Fruit fly (Drosophila melanogaster) whole organism, embryonic: ENCODE results near the gene cac.

Experiments
- Atf-2 ChIP-seq: fragments of 200-800 bp; sonication (Bioruptor generic); optimal IDR thresholded peaks from 2 replicates; lab custom pipeline; 2016; ENCODE audit warnings: missing biosample characterization, missing genetic modification characterization
- Bgb ChIP-seq: fragments of 200-800 bp; sonication (Bioruptor generic); IDR thresholded peaks from 2 replicates; pipeline ENCODE4 v1.3.6; 2022; ENCODE audit warnings: missing biosample characterization, missing genetic modification characterization; ENCODE audit not compliant: partially characterized antibody
- CG10274 ChIP-seq: fragments of 200-800 bp; sonication (Bioruptor generic); optimal IDR thresholded peaks from 3 replicates; lab custom pipeline; 2017; ENCODE audit warnings: missing biosample characterization, mild to moderate bottlenecking, missing genetic modification characterization
- CG10654 ChIP-seq: fragments of 200-800 bp; sonication (Bioruptor generic); optimal IDR thresholded peaks from 2 replicates; lab custom pipeline; 2016; ENCODE audit warnings: missing biosample characterization, missing genetic modification characterization
- CG11723 ChIP-seq: fragments of 200-800 bp; sonication (Bioruptor generic); optimal IDR thresholded peaks from 2 replicates; lab custom pipeline; 2017; ENCODE audit warnings: missing biosample characterization, mild to moderate bottlenecking, missing genetic modification characterization
- CG14050 ChIP-seq: fragments of 200-800 bp; sonication (Bioruptor generic); IDR thresholded peaks from 3 replicates; pipeline ENCODE4 v1.3.6; 2022; ENCODE audit warnings: missing biosample characterization, missing genetic modification characterization
- CG15073 ChIP-seq: fragments of 200-800 bp; sonication (Bioruptor generic); optimal IDR thresholded peaks from 2 replicates; lab custom pipeline; 2016; ENCODE audit warnings: missing biosample characterization, missing genetic modification characterization
- CG15269 ChIP-seq: fragments of 200-800 bp; sonication (Bioruptor generic); optimal IDR thresholded peaks from 2 replicates; lab custom pipeline; 2018; ENCODE audit warnings: missing biosample characterization, mild to moderate bottlenecking, missing genetic modification characterization, moderate library complexity
- CG1602 ChIP-seq: fragments of 200-800 bp; sonication (Bioruptor generic); optimal IDR thresholded peaks from 3 replicates; lab custom pipeline; 2016; ENCODE audit warnings: missing biosample characterization, missing genetic modification characterization
- CG17359 ChIP-seq: fragments of 200-800 bp; sonication (Bioruptor generic); optimal IDR thresholded peaks from 3 replicates; lab custom pipeline; 2018; ENCODE audit warnings: missing biosample characterization, mild to moderate bottlenecking, missing genetic modification characterization, moderate library complexity
- CG17385 ChIP-seq: fragments of 200-800 bp; sonication (Bioruptor generic); optimal IDR thresholded peaks from 3 replicates; lab custom pipeline; 2018; ENCODE audit warnings: missing biosample characterization, mild to moderate bottlenecking, missing genetic modification characterization
- CG2889 ChIP-seq: fragments of 200-800 bp; sonication (Bioruptor generic); IDR thresholded peaks from 3 replicates; pipeline ENCODE4 v1.3.6; 2022; ENCODE audit warnings: missing biosample characterization, missing genetic modification characterization
- CG4282 ChIP-seq: fragments of 200-800 bp; sonication (Bioruptor generic); optimal IDR thresholded peaks from 2 replicates; lab custom pipeline; 2016; ENCODE audit warnings: missing biosample characterization, missing genetic modification characterization
- CG6272 ChIP-seq: fragments of 200-800 bp; sonication (Bioruptor generic); IDR thresholded peaks from 2 replicates; pipeline ENCODE4 v1.3.6; 2022; ENCODE audit warnings: missing biosample characterization, missing genetic modification characterization
- CG6765 ChIP-seq: fragments of 200-800 bp; sonication (Bioruptor generic); optimal IDR thresholded peaks from 3 replicates; lab custom pipeline; 2017; ENCODE audit warnings: missing biosample characterization, mild to moderate bottlenecking, missing genetic modification characterization
- CG7786 ChIP-seq: fragments of 200-800 bp; sonication (Bioruptor generic); optimal IDR thresholded peaks from 2 replicates; lab custom pipeline; 2016; ENCODE audit warnings: missing biosample characterization, missing genetic modification characterization
- CG8290 ChIP-seq, 3 experiments: fragments of 200-800 bp; sonication (Bioruptor generic); optimal IDR thresholded peaks; 2 replicates each; lab custom pipeline; 2016 to 2019; ENCODE audit warnings: missing biosample characterization in 3 of 3, missing genetic modification characterization in 3 of 3, mild to moderate bottlenecking in 2 of 3, moderate library complexity in 1 of 3
- CG9437 ChIP-seq: fragments of 200-800 bp; sonication (Bioruptor generic); optimal IDR thresholded peaks from 2 replicates; lab custom pipeline; 2018; ENCODE audit warnings: missing biosample characterization, mild to moderate bottlenecking, missing genetic modification characterization
- CrebB ChIP-seq: fragments of 200-800 bp; sonication (Bioruptor generic); optimal IDR thresholded peaks from 3 replicates; lab custom pipeline; 2018; ENCODE audit warnings: missing biosample characterization, mild to moderate bottlenecking, missing genetic modification characterization
- Dip3 ChIP-seq: fragments of 200-800 bp; sonication (Bioruptor generic); optimal IDR thresholded peaks from 3 replicates; lab custom pipeline; 2016; ENCODE audit warnings: missing biosample characterization, missing genetic modification characterization
- Hr39 ChIP-seq: fragments of >200 bp; optimal IDR thresholded peaks from 2 replicates; lab custom pipeline; 2017
- Hsf ChIP-seq: fragments of 200-800 bp; sonication (Bioruptor generic); optimal IDR thresholded peaks from 3 replicates; lab custom pipeline; 2016; ENCODE audit warnings: missing biosample characterization, missing genetic modification characterization
- NFAT ChIP-seq: fragments of 200-800 bp; sonication (Bioruptor generic); IDR thresholded peaks from 2 replicates; pipeline ENCODE4 v1.3.6; 2022; ENCODE audit warnings: missing biosample characterization, missing genetic modification characterization
- Nf-YB ChIP-seq: fragments of 200-800 bp; sonication (Bioruptor generic); optimal IDR thresholded peaks from 3 replicates; lab custom pipeline; 2019; ENCODE audit warnings: missing biosample characterization, mild to moderate bottlenecking, missing genetic modification characterization, moderate library complexity
- NfI ChIP-seq: fragments of 200-800 bp; sonication (Bioruptor generic); optimal IDR thresholded peaks from 3 replicates; lab custom pipeline; 2018; ENCODE audit warnings: missing biosample characterization, mild to moderate bottlenecking, missing genetic modification characterization, moderate library complexity
- Pdp1 ChIP-seq, 2 experiments: fragments of 200-800 bp; sonication (Bioruptor generic); optimal IDR thresholded peaks; 3 replicates each; lab custom pipeline; 2016; ENCODE audit warnings: missing biosample characterization in 2 of 2, missing genetic modification characterization in 2 of 2, mild to moderate bottlenecking in 1 of 2, moderate library complexity in 1 of 2
- Side ChIP-seq: fragments of 200-800 bp; sonication (Bioruptor generic); optimal IDR thresholded peaks from 2 replicates; lab custom pipeline; 2016; ENCODE audit warnings: missing biosample characterization, missing genetic modification characterization
- Sox100B ChIP-seq: fragments of 200-800 bp; sonication (Bioruptor generic); optimal IDR thresholded peaks from 3 replicates; lab custom pipeline; 2018; ENCODE audit warnings: missing biosample characterization, mild to moderate bottlenecking, missing genetic modification characterization
- Ssrp ChIP-seq: fragments of 200-800 bp; sonication (Bioruptor generic); optimal IDR thresholded peaks from 2 replicates; lab custom pipeline; 2018; ENCODE audit warnings: missing biosample characterization, mild to moderate bottlenecking, missing genetic modification characterization, moderate library complexity
- Xrp1 ChIP-seq: fragments of 200-800 bp; sonication (Bioruptor generic); IDR thresholded peaks from 2 replicates; pipeline ENCODE4 v1.3.6; 2022; ENCODE audit warnings: missing biosample characterization, missing genetic modification characterization
- ato ChIP-seq: fragments of 200-800 bp; sonication (Bioruptor generic); IDR thresholded peaks from 2 replicates; pipeline ENCODE4 v1.3.6; 2022; ENCODE audit warnings: missing biosample characterization, missing genetic modification characterization; ENCODE audit not compliant: partially characterized antibody
- bigmax ChIP-seq: fragments of 200-800 bp; sonication (Bioruptor generic); optimal IDR thresholded peaks from 2 replicates; lab custom pipeline; 2018; ENCODE audit warnings: missing biosample characterization, mild to moderate bottlenecking, missing genetic modification characterization
- cas ChIP-seq: fragments of 200-800 bp; sonication (Bioruptor generic); IDR thresholded peaks from 2 replicates; pipeline ENCODE4 v1.3.6; 2022; ENCODE audit warnings: missing biosample characterization, missing genetic modification characterization
- corto ChIP-seq: fragments of 200-800 bp; sonication (Bioruptor generic); optimal IDR thresholded peaks from 2 replicates; lab custom pipeline; 2016; ENCODE audit warnings: missing biosample characterization, mild to moderate bottlenecking, missing genetic modification characterization, moderate library complexity
- danr ChIP-seq: fragments of 200-800 bp; sonication (Bioruptor generic); IDR thresholded peaks from 2 replicates; pipeline ENCODE4 v1.3.6; 2022; ENCODE audit warnings: missing biosample characterization, missing genetic modification characterization
- dm ChIP-seq: fragments of 200-800 bp; sonication (Bioruptor generic); optimal IDR thresholded peaks from 3 replicates; lab custom pipeline; 2016; ENCODE audit warnings: missing biosample characterization, missing genetic modification characterization
- esg ChIP-seq: fragments of 200-800 bp; sonication (Bioruptor generic); conservative IDR thresholded peaks from 2 replicates; pipeline ENCODE4 v1.3.6; 2022; ENCODE audit warnings: missing biosample characterization, missing genetic modification characterization
- fd3F ChIP-seq: fragments of 200-800 bp; sonication (Bioruptor generic); optimal IDR thresholded peaks from 2 replicates; lab custom pipeline; 2018; ENCODE audit warnings: missing biosample characterization, mild to moderate bottlenecking, missing genetic modification characterization, moderate library complexity
- gro ChIP-seq: fragments of 200-800 bp; sonication (Bioruptor generic); optimal IDR thresholded peaks from 2 replicates; lab custom pipeline; 2016; ENCODE audit warnings: missing biosample characterization, missing genetic modification characterization
- gt ChIP-seq: fragments of 200-800 bp; sonication (Bioruptor generic); IDR thresholded peaks from 2 replicates; pipeline ENCODE4 v1.3.6; 2022; ENCODE audit warnings: missing biosample characterization, missing genetic modification characterization
- h ChIP-seq: fragments of >200 bp; optimal IDR thresholded peaks from 2 replicates; lab custom pipeline; 2017
- hkb ChIP-seq, 2 experiments: fragments of 200-800 bp in 1 of 2; fragments of >200 bp in 1 of 2; sonication (Bioruptor generic) in 1 of 2; IDR thresholded peaks in 1 of 2; optimal IDR thresholded peaks in 1 of 2; 2 replicates each; pipeline versions ENCODE4 v1.3.6 to Lab custom; 2017 to 2022; ENCODE audit warnings: missing biosample characterization in 1 of 2, missing genetic modification characterization in 1 of 2
- lab ChIP-seq: fragments of 200-800 bp; sonication (Bioruptor generic); optimal IDR thresholded peaks from 3 replicates; lab custom pipeline; 2017; ENCODE audit warnings: missing biosample characterization, missing genetic modification characterization, mild to moderate bottlenecking, moderate library complexity, missing genetic modification reagents
- nerfin-1 ChIP-seq: fragments of 200-800 bp; sonication (Bioruptor generic); optimal IDR thresholded peaks from 3 replicates; lab custom pipeline; 2019; ENCODE audit warnings: missing biosample characterization, mild to moderate bottlenecking, missing genetic modification characterization, moderate library complexity
- nmo ChIP-seq: fragments of 200-800 bp; sonication (Bioruptor generic); optimal IDR thresholded peaks from 2 replicates; lab custom pipeline; 2018; ENCODE audit warnings: missing biosample characterization, mild to moderate bottlenecking, missing genetic modification characterization, moderate library complexity
- row ChIP-seq: fragments of 200-800 bp; sonication (Bioruptor generic); IDR thresholded peaks from 3 replicates; pipeline ENCODE4 v1.3.6; 2022; ENCODE audit warnings: missing biosample characterization, missing genetic modification characterization
- salm ChIP-seq: fragments of 200-800 bp; sonication (Bioruptor generic); optimal IDR thresholded peaks from 2 replicates; lab custom pipeline; 2018; ENCODE audit warnings: missing biosample characterization, mild to moderate bottlenecking, missing genetic modification characterization
- stc ChIP-seq: fragments of 200-800 bp; sonication (Bioruptor generic); IDR thresholded peaks from 2 replicates; pipeline ENCODE4 v1.3.6; 2022; ENCODE audit warnings: missing biosample characterization, missing genetic modification characterization
- stwl ChIP-seq: fragments of 200-800 bp; sonication (Bioruptor generic); optimal IDR thresholded peaks from 3 replicates; lab custom pipeline; 2018; ENCODE audit warnings: missing biosample characterization, mild to moderate bottlenecking, missing genetic modification characterization, moderate library complexity
- zfh2 ChIP-seq: fragments of 200-800 bp; sonication (Bioruptor generic); optimal IDR thresholded peaks from 2 replicates; lab custom pipeline; 2016; ENCODE audit warnings: missing biosample characterization, missing genetic modification characterization

Gene cac

dm6 chrX:11915154-11915593 is 69.7 kb downstream of the cac start (continued):
- TF ChIP-seq NfI: peak; percentile 89
- peak; percentile 85 for TF ChIP-seq danr
- peak; percentile 64 for TF ChIP-seq CG8290 (GFP tag; optimal IDR thresholded peaks at IDR 0.05; lab: Kevin White, UChicago)
- TF ChIP-seq CG8290 (tag; optimal IDR thresholded peaks at IDR 0.05; lab: Kevin White, UChicago): peak in 1 of 2 experiments; percentile 48
- peak; percentile 96 for TF ChIP-seq nmo (GFP tag; lab: Kevin White, UChicago)
- TF ChIP-seq Hr39 (lab: Kevin White, UChicago): no peak
- TF ChIP-seq cas: peak; percentile 64; the same call in 1 of the 2 replicates
- peak; percentile 74 for TF ChIP-seq gt (GFP tag; lab: Robert Waterston, UW)
- TF ChIP-seq bigmax: no peak
- peak; percentile 84 for TF ChIP-seq CG6765
- peak; percentile 79 for TF ChIP-seq CG11723 (GFP tag; lab: Kevin White, UChicago)
- TF ChIP-seq hkb (optimal IDR thresholded peaks at IDR 0.05; lab: Kevin White, UChicago): no peak
- TF ChIP-seq hkb (GFP tag; IDR thresholded peaks at IDR 0.05; lab: Robert Waterston, UW): peak; percentile 88
- no peak for TF ChIP-seq corto (GFP tag; lab: Kevin White, UChicago)
- peak; percentile 64 for TF ChIP-seq CG10274 (GFP tag; lab: Kevin White, UChicago)
- peak; percentile 71 for TF ChIP-seq CG10654 (GFP tag; lab: Kevin White, UChicago)
- TF ChIP-seq Side (GFP tag; lab: Kevin White, UChicago): no peak
- peak; percentile 94 for TF ChIP-seq Sox100B (GFP tag; lab: Kevin White, UChicago)
- peak; percentile 63 for TF ChIP-seq CrebB
- TF ChIP-seq zfh2: peak; percentile 6
- TF ChIP-seq CG6272 (GFP tag; lab: Robert Waterston, UW): peak; percentile 80
- TF ChIP-seq Hsf (GFP tag; lab: Kevin White, UChicago): no peak
- TF ChIP-seq esg (GFP tag; lab: Robert Waterston, UW): peak; percentile 86
- peak; percentile 92 for TF ChIP-seq CG17359 (tag; lab: Kevin White, UChicago)
- peak; percentile 35 for TF ChIP-seq Dip3
- peak; percentile 87 for TF ChIP-seq salm (tag; lab: Kevin White, UChicago)
- no peak for TF ChIP-seq Atf-2 (GFP tag; lab: Kevin White, UChicago)
- TF ChIP-seq CG4282 (GFP tag; lab: Kevin White, UChicago): no peak
- TF ChIP-seq CG2889 (GFP tag; lab: Robert Waterston, UW): 0 out of 3 replicates have a peak, but pooled peaks have one; percentile 59
- peak; percentile 90 for TF ChIP-seq Xrp1 (GFP tag; lab: Robert Waterston, UW)
- TF ChIP-seq fd3F: peak; percentile 85
- TF ChIP-seq row (GFP tag; lab: Robert Waterston, UW): peak; percentile 91
- TF ChIP-seq Pdp1 (GFP tag; optimal IDR thresholded peaks at IDR 0.05; lab: Kevin White, UChicago): no peak
- no peak for TF ChIP-seq CG15073 (GFP tag; lab: Kevin White, UChicago)
- TF ChIP-seq nerfin-1 (tag; lab: Kevin White, UChicago): peak; percentile 90
- TF ChIP-seq dm (GFP tag; lab: Kevin White, UChicago): no peak
- peak; percentile 94 for TF ChIP-seq CG15269 (tag; lab: Kevin White, UChicago)
- TF ChIP-seq NFAT (GFP tag; lab: Robert Waterston, UW): peak; percentile 59
- peak; percentile 88 for TF ChIP-seq stc (GFP tag; lab: Robert Waterston, UW)
- no peak for TF ChIP-seq Bgb (GFP tag; lab: Robert Waterston, UW)
- peak; percentile 21 for TF ChIP-seq stwl (tag; lab: Kevin White, UChicago)
- TF ChIP-seq h: no peak
- no peak for TF ChIP-seq gro (GFP tag; lab: Kevin White, UChicago)
- peak; percentile 93 for TF ChIP-seq Ssrp (tag; lab: Kevin White, UChicago)
- no peak for TF ChIP-seq CG7786
- TF ChIP-seq CG1602: peak; percentile 79
- no peak for TF ChIP-seq ato
- peak; percentile 85 for TF ChIP-seq CG9437 (GFP tag; lab: Kevin White, UChicago)
- TF ChIP-seq CG17385 (GFP tag; lab: Kevin White, UChicago): peak; percentile 86
- TF ChIP-seq CG14050 (GFP tag; lab: Robert Waterston, UW): peak; percentile 78
- peak; percentile 88 for TF ChIP-seq lab (GFP tag; lab: Kevin White, UChicago)
- peak; percentile 78 for TF ChIP-seq Nf-YB
